Fruit fly (Drosophila melanogaster): Measurements from ENCODE around the gene CG32793.

The CG32793 gene

DNA sequence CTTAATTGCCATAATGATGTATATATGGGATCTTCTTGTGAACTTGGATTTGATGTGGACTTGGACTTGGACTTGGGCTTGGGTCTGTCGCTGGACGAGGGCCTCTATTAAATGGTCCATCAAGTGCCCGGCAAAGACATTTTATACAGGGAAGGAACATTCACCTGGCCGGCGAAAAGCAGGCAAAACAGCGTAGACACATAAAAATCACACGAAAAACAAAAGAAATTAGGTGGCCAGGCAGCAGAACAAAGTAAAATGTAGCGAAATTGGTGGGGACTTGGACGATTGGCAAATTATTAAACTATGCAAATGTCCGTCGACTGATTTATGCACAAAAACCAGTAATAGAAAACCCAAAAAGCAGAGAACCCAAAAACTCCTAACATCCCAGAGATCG, 2.4 kb upstream of the CG32793 start, which contains the start of gene CG14424:
Gene CG14424, minus strand, starts transcription at position 101 of the 400 bp plus-strand sequence.
- TF ChIP-seq CG11294 (GFP tag; IDR thresholded peaks at IDR 0.05) (no peak), Gug (GFP tag; IDR thresholded peaks at IDR 0.05) (no peak), CG6163 (GFP tag; IDR thresholded peaks at IDR 0.05) (no peak), CG6854 (GFP tag; optimal IDR thresholded peaks at IDR 0.05) (no peak), Ets96B (tag; optimal IDR thresholded peaks at IDR 0.05) (no peak), vri (GFP tag; optimal IDR thresholded peaks at IDR 0.05) (no peak), CG3032 (tag; optimal IDR thresholded peaks at IDR 0.05) (no peak), CG8319 (GFP tag; optimal IDR thresholded peaks at IDR 0.05) (no peak), lz (GFP tag; optimal IDR thresholded peaks at IDR 0.05) (no peak), acj6 (GFP tag; optimal IDR thresholded peaks at IDR 0.05) (no peak), cyc (GFP tag; optimal IDR thresholded peaks at IDR 0.05) (no peak), CG9139 (GFP tag; optimal IDR thresholded peaks at IDR 0.05) (no peak), svp (GFP tag) (no peak), CG10669 (GFP tag; optimal IDR thresholded peaks at IDR 0.05) (no peak), spab (GFP tag; optimal IDR thresholded peaks at IDR 0.05) (no peak), Sox15 (GFP tag; optimal IDR thresholded peaks at IDR 0.05) (no peak), ss (GFP tag; optimal IDR thresholded peaks at IDR 0.05) (no peak), CG11762 (GFP tag; optimal IDR thresholded peaks at IDR 0.05; ENCODE audit: insufficient read depth) (no peak), CG15336 (GFP tag; IDR thresholded peaks at IDR 0.05) (no peak), Sox14 (GFP tag; optimal IDR thresholded peaks at IDR 0.05) (no peak)

DNA sequence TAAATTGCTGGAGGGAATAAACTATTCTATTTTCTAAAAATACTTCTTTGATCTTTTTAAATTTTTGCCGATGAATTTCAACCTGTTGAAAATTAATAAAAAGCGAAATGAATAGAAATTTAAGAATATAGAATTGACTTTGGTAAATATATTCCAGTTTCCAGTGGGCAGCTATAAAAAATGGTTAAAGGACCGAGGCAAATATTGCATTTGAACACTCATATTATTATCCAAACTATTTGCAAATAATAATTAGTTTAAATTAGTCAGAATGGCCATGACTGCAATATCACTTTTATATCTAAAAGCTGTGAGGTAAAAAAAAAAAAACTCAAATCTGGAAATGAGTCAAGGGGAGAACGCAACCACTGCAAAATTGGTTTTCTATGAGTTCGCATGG, 5.2 kb downstream of the CG32793 start, which contains the start of gene CG3592:
Gene CG3592, plus strand, starts transcription at position 301 of the 400 bp plus-strand sequence.
- TF ChIP-seq CG6792 (GFP tag; optimal IDR thresholded peaks at IDR 0.05) (no peak), CG32006 (GFP tag; optimal IDR thresholded peaks at IDR 0.05) (no peak), fkh (GFP tag; optimal IDR thresholded peaks at IDR 0.05) (no peak), achi (GFP tag; optimal IDR thresholded peaks at IDR 0.05) (no peak), CG15336 (GFP tag; IDR thresholded peaks at IDR 0.05) (no peak), CG11762 (GFP tag; optimal IDR thresholded peaks at IDR 0.05; ENCODE audit: insufficient read depth) (no peak), net (GFP tag; optimal IDR thresholded peaks at IDR 0.05) (no peak), Eip78C (GFP tag) (no peak), lz (GFP tag; optimal IDR thresholded peaks at IDR 0.05) (no peak), acj6 (GFP tag; optimal IDR thresholded peaks at IDR 0.05) (no peak), esn (GFP tag; optimal IDR thresholded peaks at IDR 0.05) (no peak), dsx (GFP tag; optimal IDR thresholded peaks at IDR 0.05; ENCODE audit: poor library complexity, severe bottlenecking) (no peak), CG8119 (GFP tag; IDR thresholded peaks at IDR 0.05) (no peak), Eip93F (GFP tag; optimal IDR thresholded peaks at IDR 0.05) (no peak), eg (GFP tag; IDR thresholded peaks at IDR 0.05) (no peak), CG3032 (tag; optimal IDR thresholded peaks at IDR 0.05) (no peak)

DNA sequence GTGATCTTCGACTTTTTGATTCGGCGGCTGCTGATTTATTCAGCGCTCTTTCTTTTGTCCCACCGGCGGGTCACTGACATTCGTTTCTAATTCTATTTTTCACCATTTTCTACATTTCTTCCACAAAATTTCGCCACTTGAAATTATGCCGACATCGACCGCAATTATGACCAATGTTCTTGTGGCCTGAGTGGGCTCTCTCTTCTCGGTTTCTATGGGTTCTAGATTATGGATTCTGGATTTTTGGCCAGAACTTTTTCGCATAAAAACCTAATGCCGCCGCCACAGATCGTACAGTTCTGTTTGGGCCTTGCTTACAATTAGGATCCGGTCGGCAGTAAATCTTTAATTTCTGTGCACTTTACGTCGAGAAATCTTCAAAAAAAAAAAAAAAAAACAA, 7.1 kb downstream of the CG32793 start, which contains the start of gene CG3598:
Gene CG3598, plus strand, starts transcription at position 301 of the 400 bp plus-strand sequence.
- no peak for TF ChIP-seq CG8319 (GFP tag; optimal IDR thresholded peaks at IDR 0.05)
- no peak for TF ChIP-seq Sox15 (GFP tag; optimal IDR thresholded peaks at IDR 0.05)
- TF ChIP-seq fkh (GFP tag; optimal IDR thresholded peaks at IDR 0.05) = no peak
- no peak for TF ChIP-seq Eip78C (GFP tag)
- no peak for TF ChIP-seq Hr38 (GFP tag; optimal IDR thresholded peaks at IDR 0.05)
- TF ChIP-seq CG8119 (GFP tag; IDR thresholded peaks at IDR 0.05) = no peak
- no peak for TF ChIP-seq CG6276 (GFP tag; optimal IDR thresholded peaks at IDR 0.05)
- TF ChIP-seq CG3919 (GFP tag; optimal IDR thresholded peaks at IDR 0.05) = no peak
- no peak for TF ChIP-seq CG11294 (GFP tag; IDR thresholded peaks at IDR 0.05)
- no peak for TF ChIP-seq Met (GFP tag; optimal IDR thresholded peaks at IDR 0.05)
- TF ChIP-seq Sox102F (GFP tag; optimal IDR thresholded peaks at IDR 0.05) = no peak
- no peak for TF ChIP-seq CG10669 (GFP tag; optimal IDR thresholded peaks at IDR 0.05)

DNA sequence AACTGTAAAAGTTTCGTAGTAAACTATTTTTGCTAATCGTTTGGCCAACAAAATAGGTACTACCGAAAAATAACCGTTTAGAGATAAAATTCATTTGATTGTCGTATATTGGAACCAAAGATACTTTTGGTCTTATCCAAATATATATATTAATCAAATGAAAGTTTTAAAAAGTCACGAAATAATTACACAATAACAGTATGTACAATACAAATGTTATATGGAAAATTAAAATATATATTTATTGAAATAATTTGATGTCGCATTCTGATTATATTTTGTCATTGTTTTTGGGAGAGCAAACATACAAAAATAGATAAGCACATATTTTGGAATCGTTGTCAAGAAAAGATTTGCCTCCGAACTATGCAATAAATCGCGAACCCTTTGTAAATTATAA, 9.0 kb downstream of the CG32793 start, which contains the start of gene CG14420:
Gene CG14420, plus strand, starts transcription at position 301 of the 400 bp plus-strand sequence.
- TF ChIP-seq CG4318 (GFP tag; optimal IDR thresholded peaks at IDR 0.05) = no peak
- TF ChIP-seq dsx (GFP tag; optimal IDR thresholded peaks at IDR 0.05; ENCODE audit: poor library complexity, severe bottlenecking) = no peak
- no peak for TF ChIP-seq CG6854 (GFP tag; optimal IDR thresholded peaks at IDR 0.05)
- TF ChIP-seq spab (GFP tag; optimal IDR thresholded peaks at IDR 0.05) = no peak
- TF ChIP-seq CG11902 (GFP tag; optimal IDR thresholded peaks at IDR 0.05) = no peak
